Fruit fly (Drosophila melanogaster): ENCODE data around the gene Obp99c.

The Obp99c gene

dm6 chr3R:29689211-29689610, at the start of gene Obp99c:
Gene Obp99c, minus strand, starts transcription at chr3R:29689311.
- TF ChIP-seq noc (tag; optimal IDR thresholded peaks at IDR 0.05), result no peak

dm6 chr3R:29737891-29738290, 48.8 kb upstream of the Obp99c start, which contains the start of gene Gnpnat:
Gene Gnpnat, plus strand, starts transcription at chr3R:29738275.
- TF ChIP-seq noc (tag; optimal IDR thresholded peaks at IDR 0.05), result peak; percentile 70

dm6 chr3R:29736678-29737093, 47.6 kb upstream of the Obp99c start, which contains the start of the genes CG7601 and CIA30:
Gene CG7601, minus strand, starts transcription at chr3R:29736745.
Gene CIA30, plus strand, starts transcription at chr3R:29736965.
- peak; percentile 98 for TF ChIP-seq noc (tag; optimal IDR thresholded peaks at IDR 0.05)

dm6 chr3R:29726277-29726676, 37.2 kb upstream of the Obp99c start:
- TF ChIP-seq noc (tag; optimal IDR thresholded peaks at IDR 0.05), result no peak

- no peak for TF ChIP-seq noc (tag; optimal IDR thresholded peaks at IDR 0.05)
Measured at dm6 chr3R:29725577-29726240, 36.6 kb upstream of the Obp99c start, which contains the start of gene Kul. Gene Kul, plus strand, starts transcription at chr3R:29725830.

dm6 chr3R:29724745-29725144, 35.6 kb upstream of the Obp99c start, which contains the start of the genes Naa40 and CG18731:
Gene Naa40, minus strand, starts transcription at chr3R:29724950.
Gene CG18731, plus strand, starts transcription at chr3R:29725027.
- no peak for TF ChIP-seq noc (tag; optimal IDR thresholded peaks at IDR 0.05)

dm6 chr3R:29723048-29723656, 34.0 kb upstream of the Obp99c start, which contains the start of gene Pcd:
Gene Pcd, plus strand, starts transcription at chr3R:29723163.
- TF ChIP-seq noc (tag; optimal IDR thresholded peaks at IDR 0.05), result no peak

dm6 chr3R:29722238-29722637, 33.1 kb upstream of the Obp99c start, which contains the start of gene CG34296:
Gene CG34296, plus strand, starts transcription at chr3R:29722538.
- no peak for TF ChIP-seq noc (tag; optimal IDR thresholded peaks at IDR 0.05)

dm6 chr3R:29718363-29718762, 29.3 kb upstream of the Obp99c start, which contains the start of gene CG15506:
Gene CG15506, plus strand, starts transcription at chr3R:29718663.
- no peak for TF ChIP-seq noc (tag; optimal IDR thresholded peaks at IDR 0.05)

- TF ChIP-seq noc (tag; optimal IDR thresholded peaks at IDR 0.05), result no peak
Measured at dm6 chr3R:29717519-29717918, 28.4 kb upstream of the Obp99c start.

dm6 chr3R:29716782-29717317, 27.7 kb upstream of the Obp99c start, which contains the start of gene Obp99b:
Gene Obp99b, minus strand, starts transcription at chr3R:29716896.
- TF ChIP-seq noc (tag; optimal IDR thresholded peaks at IDR 0.05), result no peak

dm6 chr3R:29716043-29716781, 27.1 kb upstream of the Obp99c start:
- TF ChIP-seq noc (tag; optimal IDR thresholded peaks at IDR 0.05), result no peak

dm6 chr3R:29715277-29715676, 26.2 kb upstream of the Obp99c start, which contains the start of gene Dup99B:
Gene Dup99B, minus strand, starts transcription at chr3R:29715377.
- no peak for TF ChIP-seq noc (tag; optimal IDR thresholded peaks at IDR 0.05)

- no peak for TF ChIP-seq noc (tag; optimal IDR thresholded peaks at IDR 0.05)
Measured at dm6 chr3R:29714314-29714713, 25.2 kb upstream of the Obp99c start, which contains the start of gene Obp99d. Gene Obp99d, plus strand, starts transcription at chr3R:29714505.

- TF ChIP-seq noc (tag; optimal IDR thresholded peaks at IDR 0.05), result no peak
Measured at dm6 chr3R:29711434-29711833, 22.3 kb upstream of the Obp99c start.

- no peak for TF ChIP-seq noc (tag; optimal IDR thresholded peaks at IDR 0.05)
Measured at dm6 chr3R:29708322-29708721, 19.2 kb upstream of the Obp99c start.
